Worm (Caenorhabditis elegans): ENCODE results near the gene F45H10.2.

- no peak for TF ChIP-seq fax-1 (tag; optimal IDR thresholded peaks at IDR 0.05)
- TF ChIP-seq pqm-1 (tag; optimal IDR thresholded peaks at IDR 0.05) = no peak
- no peak for TF ChIP-seq ama-1 (optimal IDR thresholded peaks at IDR 0.05)
- no peak for TF ChIP-seq fkh-10 (GFP tag; optimal IDR thresholded peaks at IDR 0.05)
- no peak for TF ChIP-seq ceh-24 (tag; optimal IDR thresholded peaks at IDR 0.05)
These were observed 23.0 kb upstream of the F45H10.2 start for ce11 chrII:13515813-13516212.
